Worm (Caenorhabditis elegans): Measurements from ENCODE around the gene apx-1.

apx-1 gene

DNA sequence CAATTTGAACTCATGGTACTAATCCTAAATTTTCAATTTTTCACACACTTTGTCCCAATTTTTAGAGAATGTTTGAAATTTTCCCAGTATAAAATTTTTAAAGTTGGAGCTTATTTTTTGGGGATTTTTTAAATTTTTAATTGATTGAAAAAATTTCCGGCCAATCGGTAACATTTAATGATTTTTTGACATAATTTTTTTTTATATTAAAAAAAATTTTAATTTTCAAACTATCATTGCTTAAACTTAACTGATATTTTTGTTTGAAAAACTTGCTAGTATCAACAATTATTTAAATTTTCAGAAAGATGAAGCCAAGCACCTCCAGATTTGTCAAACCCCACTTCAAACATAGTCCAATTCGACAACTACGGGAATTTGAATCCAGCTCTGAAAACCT is 47.3 kb downstream of the apx-1 start, which contains the start of gene T28A11.22:
Gene T28A11.22, plus strand, starts transcription at position 301 of the 400 bp plus-strand sequence.
- TF ChIP-seq pha-4 (tag; optimal IDR thresholded peaks at IDR 0.05) (no peak), nhr-28 (tag; optimal IDR thresholded peaks at IDR 0.05) (no peak), nhr-237 (tag; optimal IDR thresholded peaks at IDR 0.05) (no peak), bed-3 (GFP tag; optimal IDR thresholded peaks at IDR 0.05) (no peak), lin-13 (tag; optimal IDR thresholded peaks at IDR 0.05) (no peak), ces-1 (GFP tag; optimal IDR thresholded peaks at IDR 0.05) (no peak), nhr-12 (tag; optimal IDR thresholded peaks at IDR 0.05) (no peak), drap-1 (GFP tag; optimal IDR thresholded peaks at IDR 0.05) (no peak), nhr-2 (tag; optimal IDR thresholded peaks at IDR 0.05) (no peak), sem-2 (GFP tag; optimal IDR thresholded peaks at IDR 0.05) (no peak), flh-1 (GFP tag; optimal IDR thresholded peaks at IDR 0.05) (no peak)

DNA sequence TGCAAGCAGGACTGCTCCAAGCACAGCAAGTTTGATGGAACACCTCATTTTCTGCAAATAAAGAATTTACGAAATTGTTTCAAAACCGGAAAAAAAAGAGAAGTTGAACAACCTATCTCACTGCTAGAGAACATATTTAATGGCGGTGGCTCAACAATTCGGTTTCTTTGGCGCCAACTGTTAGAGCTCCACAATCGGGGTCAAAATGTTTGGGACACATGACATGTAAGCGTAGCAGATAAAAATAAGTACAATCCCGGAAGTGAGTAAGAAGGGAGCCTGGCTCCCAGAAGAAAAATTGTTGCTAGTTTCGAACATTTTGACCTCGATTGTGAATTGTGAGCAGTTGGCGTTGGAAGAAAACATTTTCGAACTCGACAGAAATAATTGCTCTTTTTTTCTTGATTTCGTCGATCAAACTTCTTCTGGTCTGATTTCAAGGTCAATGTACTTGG is 49.2 kb downstream of the apx-1 start, which contains the start of gene T28A11.16:
Gene T28A11.16, minus strand, starts transcription at position 51 of the 455 bp plus-strand sequence.
- TF ChIP-seq ceh-39 (tag; optimal IDR thresholded peaks at IDR 0.05) (no peak), unc-120 (tag; optimal IDR thresholded peaks at IDR 0.05; ENCODE audit: poor library complexity, severe bottlenecking) (no peak), elt-3 (tag; optimal IDR thresholded peaks at IDR 0.05) (no peak), mls-2 (tag; optimal IDR thresholded peaks at IDR 0.05) (no peak)

DNA sequence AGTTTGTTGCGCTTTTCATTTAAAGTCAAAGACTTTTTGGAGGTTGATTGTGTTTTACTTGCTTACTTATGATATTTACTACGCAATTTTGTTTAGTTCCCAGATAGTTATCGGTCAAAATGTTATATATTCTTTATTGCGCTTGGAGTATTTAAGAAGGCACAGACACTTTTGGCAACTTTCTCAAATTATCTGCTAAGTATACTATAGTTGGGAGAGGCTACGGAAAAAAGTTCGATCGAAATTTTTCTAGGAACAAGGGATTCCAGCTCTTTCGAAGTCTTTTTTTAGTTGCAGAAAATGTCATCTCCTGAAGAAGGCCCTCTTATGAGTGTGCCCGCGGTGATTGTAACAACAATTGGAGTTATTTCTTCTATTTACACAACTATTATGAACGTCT is 50.1 kb downstream of the apx-1 start, which contains the start of gene srbc-5:
Gene srbc-5, plus strand, starts transcription at position 301 of the 400 bp plus-strand sequence.
- no peak for TF ChIP-seq ztf-11 (tag; optimal IDR thresholded peaks at IDR 0.05)
- no peak for TF ChIP-seq mls-2 (tag; optimal IDR thresholded peaks at IDR 0.05)
- TF ChIP-seq nhr-12 (tag; optimal IDR thresholded peaks at IDR 0.05), result no peak
- TF ChIP-seq sem-2 (GFP tag; optimal IDR thresholded peaks at IDR 0.05), result no peak
- no peak for TF ChIP-seq ces-1 (GFP tag; optimal IDR thresholded peaks at IDR 0.05)
- TF ChIP-seq unc-39 (tag; optimal IDR thresholded peaks at IDR 0.05), result no peak
- no peak for TF ChIP-seq ham-2 (GFP tag; optimal IDR thresholded peaks at IDR 0.05)
- no peak for TF ChIP-seq lin-13 (tag; optimal IDR thresholded peaks at IDR 0.05)
- no peak for TF ChIP-seq M03D4.4 (tag; optimal IDR thresholded peaks at IDR 0.05)
- TF ChIP-seq mep-1 (tag; optimal IDR thresholded peaks at IDR 0.05), result no peak

DNA sequence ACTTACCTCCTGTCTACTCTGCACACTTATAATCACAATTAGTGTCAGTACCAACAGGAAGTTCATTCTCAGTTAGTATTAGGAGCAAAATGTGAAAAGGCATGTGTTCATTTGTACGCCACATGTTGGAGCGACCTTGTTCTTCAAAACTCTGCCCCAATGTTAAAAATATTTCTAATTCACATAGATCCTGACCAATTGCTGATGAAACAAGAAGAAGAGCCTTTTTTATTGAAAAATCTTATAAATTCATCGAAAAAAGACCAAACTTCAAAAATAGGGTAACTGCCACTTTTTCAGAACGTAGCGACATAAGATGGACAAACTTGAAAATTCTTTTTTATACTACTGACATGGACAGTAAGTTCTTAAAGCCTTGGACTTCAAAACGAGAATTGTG is 56.2 kb downstream of the apx-1 start, which contains the start of gene T28A11.17:
Gene T28A11.17, minus strand, starts transcription at position 101 of the 400 bp plus-strand sequence.
- TF ChIP-seq snpc-4 (tag; optimal IDR thresholded peaks at IDR 0.05) (no peak), sptf-1 (tag; optimal IDR thresholded peaks at IDR 0.05) (no peak), nhr-237 (tag; optimal IDR thresholded peaks at IDR 0.05) (no peak), pha-4 (tag; optimal IDR thresholded peaks at IDR 0.05) (no peak), hlh-1 (tag; optimal IDR thresholded peaks at IDR 0.05) (no peak), M03D4.4 (tag; optimal IDR thresholded peaks at IDR 0.05) (no peak), nhr-28 (tag; optimal IDR thresholded peaks at IDR 0.05) (no peak), drap-1 (GFP tag; optimal IDR thresholded peaks at IDR 0.05) (no peak), lin-13 (tag; optimal IDR thresholded peaks at IDR 0.05) (no peak), lin-32 (GFP tag; optimal IDR thresholded peaks at IDR 0.05) (no peak), mls-2 (tag; optimal IDR thresholded peaks at IDR 0.05) (no peak), lsy-2 (tag; optimal IDR thresholded peaks at IDR 0.05) (no peak), sem-2 (GFP tag; optimal IDR thresholded peaks at IDR 0.05) (no peak), nhr-76 (tag; optimal IDR thresholded peaks at IDR 0.05) (no peak), mep-1 (tag; optimal IDR thresholded peaks at IDR 0.05) (no peak), ceh-43 (GFP tag; optimal IDR thresholded peaks at IDR 0.05) (no peak)

DNA sequence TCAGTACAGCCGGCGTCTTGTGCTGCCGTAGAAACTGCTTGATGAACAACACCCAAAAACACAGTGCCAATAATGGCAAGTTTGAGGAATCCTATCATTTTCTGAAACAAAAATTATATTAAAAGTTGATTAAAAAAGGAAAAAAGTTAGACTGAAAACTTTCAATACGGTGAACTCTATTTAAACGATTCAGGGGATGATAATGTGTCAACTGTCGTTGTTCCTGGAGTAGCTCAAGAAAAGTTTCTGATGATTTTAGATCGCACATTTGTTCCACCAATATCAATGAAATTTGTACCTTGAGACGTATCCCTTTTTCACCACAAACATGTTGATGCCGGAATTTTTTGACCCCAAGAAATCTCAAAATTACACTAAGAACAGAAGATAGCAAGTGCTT is 58.0 kb downstream of the apx-1 start, which contains the start of gene T28A11.18:
Gene T28A11.18, minus strand, starts transcription at position 101 of the 400 bp plus-strand sequence.
- TF ChIP-seq ztf-11 (tag; optimal IDR thresholded peaks at IDR 0.05) (no peak), M03D4.4 (tag; optimal IDR thresholded peaks at IDR 0.05) (no peak), nhr-28 (tag; optimal IDR thresholded peaks at IDR 0.05) (no peak)

DNA sequence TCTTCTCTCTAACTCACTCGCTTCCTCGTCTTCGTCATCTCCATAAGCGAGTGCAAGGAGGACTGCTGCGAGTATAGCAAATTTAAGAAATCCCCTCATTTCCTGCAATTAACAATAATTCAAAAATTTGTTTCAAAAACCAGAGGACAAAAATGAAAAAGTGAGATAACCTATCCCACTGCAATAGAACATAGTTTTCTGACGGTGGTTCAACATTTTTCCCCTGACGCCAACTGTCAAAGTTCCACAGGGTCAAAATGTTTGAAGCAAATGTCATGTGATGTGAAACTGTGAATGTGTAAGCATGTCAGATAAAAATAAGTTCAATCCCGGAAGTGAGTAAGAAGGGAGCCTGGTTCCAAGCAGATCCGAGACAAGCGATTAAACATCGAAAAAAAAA is 59.4 kb downstream of the apx-1 start, which contains the start of gene T28A11.19:
Gene T28A11.19, minus strand, starts transcription at position 108 of the 400 bp plus-strand sequence.
- TF ChIP-seq ceh-39 (tag; optimal IDR thresholded peaks at IDR 0.05) (no peak), nhr-237 (tag; optimal IDR thresholded peaks at IDR 0.05) (no peak), nhr-76 (tag; optimal IDR thresholded peaks at IDR 0.05) (no peak), ztf-11 (tag; optimal IDR thresholded peaks at IDR 0.05) (no peak), mab-5 (tag; optimal IDR thresholded peaks at IDR 0.05) (no peak), drap-1 (GFP tag; optimal IDR thresholded peaks at IDR 0.05) (no peak)

Measured in whole organism, mixed stage, embryonic.